Worm (Caenorhabditis elegans) whole organism, L4 larva: ENCODE measurements around the gene hlh-19.

Experiments
- F10B5.3 ChIP-seq: sonication (generic microtip); optimal IDR thresholded peaks from 2 replicates; lab custom pipeline; 2016; ENCODE audit warnings: mild to moderate bottlenecking, missing genetic modification characterization, missing compliant biosample characterization
- F26F4.8 ChIP-seq: fragments of 200-800 bp; sonication (Bioruptor generic); conservative IDR thresholded peaks from 2 replicates; pipeline ENCODE4 v1.3.6; 2022; ENCODE audit warnings: missing genetic modification characterization, missing compliant biosample characterization
- F37D6.2 ChIP-seq: sonication (generic microtip); optimal IDR thresholded peaks from 2 replicates; lab custom pipeline; 2016; ENCODE audit warnings: mild to moderate bottlenecking, missing genetic modification characterization, missing compliant biosample characterization
- F49E8.2 ChIP-seq: sonication (generic microtip); optimal IDR thresholded peaks from 2 replicates; lab custom pipeline; 2016; ENCODE audit warnings: missing compliant biosample characterization, mild to moderate bottlenecking, missing genetic modification characterization, borderline replicate concordance
- Y48G9A.11 ChIP-seq: fragments of 200-800 bp; sonication (Bioruptor generic); IDR thresholded peaks from 2 replicates; pipeline ENCODE4 v1.3.6; 2022; ENCODE audit warnings: missing genetic modification reagents, missing genetic modification characterization, missing compliant biosample characterization
- Y75B8A.6 ChIP-seq: fragments of 200-800 bp; sonication (Bioruptor generic); IDR thresholded peaks from 2 replicates; pipeline ENCODE4 v1.3.6; 2022; ENCODE audit warnings: missing genetic modification reagents, missing genetic modification characterization, missing compliant biosample characterization
- aha-1 ChIP-seq: fragments of 150-350 bp; peaks from one replicate; lab custom pipeline; 2014; ENCODE audit warnings: missing biosample characterization, missing genetic modification characterization
- ceh-44 ChIP-seq: fragments of 200-800 bp; sonication (Bioruptor generic); IDR thresholded peaks from 2 replicates; pipeline ENCODE4 v1.3.6; 2022; ENCODE audit warnings: missing genetic modification reagents, missing genetic modification characterization, missing compliant biosample characterization
- ces-1 ChIP-seq: fragments of 150-350 bp; sonication (generic microtip); optimal IDR thresholded peaks from 4 replicates; lab custom pipeline; 2014; ENCODE audit warnings: missing biosample characterization, missing genetic modification reagents, missing genetic modification characterization
- daf-16 ChIP-seq, 3 experiments: sonication (generic microtip); optimal IDR thresholded peaks; 2 replicates each; lab custom pipeline; 2016 to 2017; ENCODE audit warnings: missing genetic modification characterization in 3 of 3, missing genetic modification reagents in 3 of 3, mild to moderate bottlenecking in 2 of 3, missing compliant biosample characterization in 2 of 3, missing biosample characterization in 1 of 3, moderate library complexity in 1 of 3
- dmd-6 ChIP-seq: fragments of 200-800 bp; sonication (Bioruptor generic); IDR thresholded peaks from 2 replicates; pipeline ENCODE4 v1.3.6; 2022; ENCODE audit warnings: missing genetic modification reagents, missing genetic modification characterization, missing compliant biosample characterization
- dmd-8 ChIP-seq: fragments of 200-800 bp; sonication (Bioruptor generic); IDR thresholded peaks from 2 replicates; pipeline ENCODE4 v1.3.6; 2022; ENCODE audit warnings: missing genetic modification characterization, missing compliant biosample characterization
- dpl-1 ChIP-seq: fragments of 150-350 bp; optimal IDR thresholded peaks from 2 replicates; lab custom pipeline; 2014; ENCODE audit warnings: missing biosample characterization, missing genetic modification reagents, missing genetic modification characterization
- fkh-10 ChIP-seq: fragments of 150-350 bp; optimal IDR thresholded peaks from 2 replicates; lab custom pipeline; 2014; ENCODE audit warnings: missing biosample characterization, missing genetic modification reagents, missing genetic modification characterization
- hif-1 ChIP-seq, 2 experiments: sonication (generic microtip); optimal IDR thresholded peaks; 2 replicates each; lab custom pipeline; 2016 to 2017; ENCODE audit warnings: missing compliant biosample characterization in 2 of 2, missing genetic modification characterization in 2 of 2, missing genetic modification reagents in 2 of 2, missing genotype in 2 of 2, mild to moderate bottlenecking in 1 of 2
- hlh-11 ChIP-seq: fragments of 200-800 bp; sonication (Bioruptor generic); optimal IDR thresholded peaks from 2 replicates; lab custom pipeline; 2018; ENCODE audit warnings: mild to moderate bottlenecking, missing genetic modification characterization, missing compliant biosample characterization
- hlh-30 ChIP-seq: sonication (generic microtip); optimal IDR thresholded peaks from 2 replicates; lab custom pipeline; 2017; ENCODE audit warnings: antibody characterized with exemption, mild to moderate bottlenecking, missing genetic modification characterization, missing compliant biosample characterization; ENCODE audit not compliant: insufficient read depth
- hmg-1.1 ChIP-seq: fragments of 200-800 bp; sonication (Bioruptor generic); IDR thresholded peaks from 2 replicates; pipeline ENCODE4 v1.3.6; 2022; ENCODE audit warnings: missing genetic modification reagents, missing genetic modification characterization, missing compliant biosample characterization
- lin-13 ChIP-seq: fragments of 150-350 bp; optimal IDR thresholded peaks from 2 replicates; lab custom pipeline; 2014; ENCODE audit warnings: missing biosample characterization, missing genetic modification reagents, missing genetic modification characterization
- lin-15B ChIP-seq: fragments of 150-350 bp; sonication (generic microtip); optimal IDR thresholded peaks from 3 replicates; lab custom pipeline; 2014; ENCODE audit warnings: missing biosample characterization, missing genetic modification characterization
- lin-39 ChIP-seq: fragments of 150-350 bp; optimal IDR thresholded peaks from 2 replicates; lab custom pipeline; 2014; ENCODE audit warnings: missing biosample characterization, missing genetic modification reagents, missing genetic modification characterization
- lsy-2 ChIP-seq, 2 experiments: fragments of 150-350 bp in 1 of 2; sonication (generic microtip) in 1 of 2; optimal IDR thresholded peaks; 2 replicates each; lab custom pipeline; 2014 to 2017; ENCODE audit warnings: missing biosample characterization in 2 of 2, missing genetic modification characterization in 2 of 2
- madf-9 ChIP-seq: fragments of 200-800 bp; sonication (Bioruptor generic); conservative IDR thresholded peaks from 2 replicates; pipeline ENCODE4 v1.3.6; 2022; ENCODE audit warnings: missing genetic modification reagents, missing genetic modification characterization, missing compliant biosample characterization
- mdt-29 ChIP-seq: fragments of 200-800 bp; sonication (Bioruptor generic); IDR thresholded peaks from 2 replicates; pipeline ENCODE4 v1.3.6; 2022; ENCODE audit warnings: missing genetic modification reagents, missing genetic modification characterization, missing compliant biosample characterization
- mes-2 ChIP-seq: sonication (generic microtip); optimal IDR thresholded peaks from 2 replicates; lab custom pipeline; 2016; ENCODE audit warnings: missing genotype, mild to moderate bottlenecking, missing genetic modification characterization, missing compliant biosample characterization; ENCODE audit not compliant: poor library complexity, severe bottlenecking
- mxl-3 ChIP-seq: fragments of 200-800 bp; sonication (Bioruptor generic); optimal IDR thresholded peaks from 2 replicates; lab custom pipeline; 2018; ENCODE audit warnings: mild to moderate bottlenecking, missing genetic modification characterization, missing compliant biosample characterization
- nhr-111 ChIP-seq: fragments of 200-800 bp; sonication (Bioruptor generic); optimal IDR thresholded peaks from 2 replicates; lab custom pipeline; 2018; ENCODE audit warnings: mild to moderate bottlenecking, missing genetic modification characterization, missing compliant biosample characterization
- nhr-237 ChIP-seq: sonication (generic microtip); optimal IDR thresholded peaks from 2 replicates; lab custom pipeline; 2017; ENCODE audit warnings: missing biosample characterization, missing genetic modification characterization
- nhr-25 ChIP-seq: sonication (generic microtip); optimal IDR thresholded peaks from 2 replicates; lab custom pipeline; 2017; ENCODE audit warnings: missing genetic modification characterization, mild to moderate bottlenecking, missing compliant biosample characterization, antibody characterized with exemption, moderate library complexity, borderline replicate concordance; ENCODE audit not compliant: insufficient read depth
- nhr-28 ChIP-seq: fragments of 150-350 bp; optimal IDR thresholded peaks from 2 replicates; lab custom pipeline; 2014; ENCODE audit warnings: missing biosample characterization, missing genetic modification characterization
- nhr-6 ChIP-seq: fragments of 150-350 bp; optimal IDR thresholded peaks from 2 replicates; lab custom pipeline; 2014; ENCODE audit warnings: missing biosample characterization, missing genetic modification characterization
- php-3 ChIP-seq: fragments of 200-800 bp; sonication (Bioruptor generic); IDR thresholded peaks from 2 replicates; pipeline ENCODE4 v1.3.6; 2022; ENCODE audit warnings: missing genetic modification reagents, missing genetic modification characterization, missing compliant biosample characterization
- pqm-1 ChIP-seq: sonication (generic microtip); optimal IDR thresholded peaks from 2 replicates; lab custom pipeline; 2017; ENCODE audit warnings: missing biosample characterization, missing genetic modification characterization
- rbr-2 ChIP-seq: sonication (generic microtip); optimal IDR thresholded peaks from 2 replicates; lab custom pipeline; 2016; ENCODE audit warnings: missing genotype, missing genetic modification characterization, missing compliant biosample characterization
- saeg-2 ChIP-seq: fragments of 200-800 bp; sonication (Bioruptor generic); IDR thresholded peaks from 2 replicates; pipeline ENCODE4 v1.3.6; 2022; ENCODE audit warnings: missing genetic modification reagents, missing genetic modification characterization, missing compliant biosample characterization
- set-16 ChIP-seq: fragments of 200-800 bp; sonication (Bioruptor generic); IDR thresholded peaks from 2 replicates; pipeline ENCODE4 v1.3.6; 2022; ENCODE audit warnings: missing genetic modification reagents, missing genetic modification characterization, missing compliant biosample characterization
- skn-1 ChIP-seq: fragments of 150-350 bp; optimal IDR thresholded peaks from 2 replicates; lab custom pipeline; 2014; ENCODE audit warnings: missing biosample characterization, missing genetic modification characterization
- unc-62 ChIP-seq, 3 experiments: fragments of 150-350 bp in 1 of 3; sonication (generic microtip); optimal IDR thresholded peaks in 2 of 3; peaks in 1 of 3; 1 replicate in 1 of 3; 2 replicates in 2 of 3; lab custom pipeline; 2014 to 2017; ENCODE audit warnings: missing biosample characterization in 3 of 3, missing genetic modification characterization in 3 of 3, missing genetic modification reagents in 3 of 3, missing genotype in 1 of 3
- zip-11 ChIP-seq: fragments of 200-800 bp; sonication (Bioruptor generic); IDR thresholded peaks from 2 replicates; pipeline ENCODE4 v1.3.6; 2022; ENCODE audit warnings: missing genetic modification characterization, missing compliant biosample characterization

hlh-19 gene

DNA sequence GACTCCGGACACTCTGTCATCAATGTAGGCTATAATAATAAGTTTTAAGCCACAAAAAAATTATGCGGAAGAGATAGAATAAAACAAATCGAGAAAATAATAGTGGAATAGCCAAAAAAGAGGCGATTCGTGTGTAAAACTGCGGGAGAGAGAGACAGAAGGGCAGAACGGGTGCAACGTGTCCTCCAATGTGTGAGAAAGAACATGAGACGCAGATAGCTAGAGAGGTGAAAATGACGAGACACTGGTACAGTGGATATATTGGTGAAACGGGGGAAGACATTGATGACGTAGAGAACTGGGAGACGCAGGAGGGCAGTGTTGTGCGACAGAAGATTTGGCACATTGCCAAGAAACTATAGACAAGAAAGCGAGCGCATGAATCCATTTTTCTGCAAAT lies 21.4 kb downstream of the hlh-19 start, which contains the start of gene F28C10.3 (continued):
- TF ChIP-seq lin-13 (GFP tag; lab: Kevin White, UChicago) (peak; percentile 58), F26F4.8 (GFP tag; lab: Robert Waterston, UW) (no peak)

DNA sequence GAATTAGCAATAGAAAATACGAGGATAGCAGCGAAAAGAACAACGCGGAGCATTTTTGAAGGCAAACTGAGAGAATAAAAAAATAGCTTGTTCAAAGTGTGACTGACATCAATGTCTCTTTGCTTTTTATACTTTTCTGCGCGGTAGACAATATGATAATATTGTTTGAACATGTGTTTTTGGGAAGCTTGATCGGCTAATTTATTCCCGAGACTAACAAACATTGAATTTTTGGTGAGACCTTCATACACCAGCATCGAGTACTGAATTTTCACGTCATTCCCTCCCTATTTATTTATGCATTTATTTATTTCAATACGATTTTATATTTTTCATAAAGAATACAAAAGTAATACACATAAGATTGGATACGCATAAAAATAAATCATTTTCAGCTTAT lies 26.2 kb downstream of the hlh-19 start, which contains the start of gene B0310.6:
TSS of gene B0310.6 (minus strand) at position 101 of the 400 bp plus-strand sequence.
- no peak for TF ChIP-seq php-3 (GFP tag; lab: Robert Waterston, UW)
- TF ChIP-seq aha-1 (tag; lab: Kevin White, UChicago): peak; percentile 9

DNA sequence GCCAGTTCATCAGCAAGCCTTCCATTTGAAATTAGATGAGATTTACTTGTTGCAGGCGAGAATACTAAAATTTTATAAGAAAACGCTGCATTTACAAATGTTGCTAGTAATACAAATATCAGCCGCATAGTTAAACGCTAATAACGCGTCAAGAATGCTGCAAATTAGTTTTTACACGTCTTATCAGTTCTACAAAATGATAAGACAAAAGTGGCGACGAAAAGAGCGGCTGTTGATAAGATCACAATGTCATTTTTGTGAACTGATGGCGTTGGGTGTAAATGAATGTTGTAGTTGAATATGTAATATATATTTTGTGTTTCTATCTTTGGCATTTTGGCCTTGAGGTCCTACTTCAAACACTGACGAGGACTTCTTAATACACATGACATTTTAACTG lies 27.1 kb downstream of the hlh-19 start, which contains the start of gene ugt-46:
TSS of gene ugt-46 (minus strand) at position 279 of the 400 bp plus-strand sequence.
- TF ChIP-seq lin-39 (tag; lab: Kevin White, UChicago): no peak
- peak; percentile 95 for TF ChIP-seq nhr-28 (tag; lab: Kevin White, UChicago)
- TF ChIP-seq F49E8.2: no peak
- no peak for TF ChIP-seq mes-2 (tag; lab: Kevin White, UChicago)
- TF ChIP-seq hmg-1.1: 0 out of 2 replicates have a peak, but pooled peaks have one; percentile 20
- TF ChIP-seq Y48G9A.11 (GFP tag; lab: Robert Waterston, UW): no peak
- peak; percentile 49; the same call in 1 of the 2 replicates for TF ChIP-seq dmd-6
- peak; percentile 26 for TF ChIP-seq hlh-30 (tag; lab: Kevin White, UChicago)
- peak; percentile 95 for TF ChIP-seq pqm-1 (tag; lab: Kevin White, UChicago)
- no peak for TF ChIP-seq F10B5.3
- no peak for TF ChIP-seq daf-16 (GFP tag; optimal IDR thresholded peaks at IDR 0.05; lab: Kevin White, UChicago)
- peak; percentile 83 for TF ChIP-seq daf-16 (tag; optimal IDR thresholded peaks at IDR 0.05; lab: Kevin White, UChicago)
- TF ChIP-seq hlh-11 (tag; lab: Kevin White, UChicago): peak; percentile 52

DNA sequence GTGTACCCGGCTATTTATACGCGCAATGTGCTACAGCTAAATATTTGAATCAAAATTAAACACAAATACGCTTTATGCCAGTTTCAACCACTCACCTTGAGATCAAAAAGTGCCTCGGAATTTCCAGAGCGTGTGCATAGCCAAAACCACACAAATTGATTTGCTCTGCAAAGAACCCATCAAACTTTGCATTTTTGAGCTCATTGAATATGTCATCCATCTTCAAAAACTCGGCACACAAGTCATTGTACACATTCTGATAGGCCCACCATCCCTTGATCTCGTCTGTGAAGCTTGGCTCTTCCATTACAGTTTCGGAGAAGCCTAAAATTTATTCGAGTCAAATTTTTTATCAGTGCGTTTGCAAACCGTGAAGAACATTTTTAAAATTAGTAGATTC lies 27.7 kb downstream of the hlh-19 start:
- no peak for TF ChIP-seq ceh-44
- no peak for TF ChIP-seq hlh-30 (tag; lab: Kevin White, UChicago)
- peak in 1 of 2 experiments; percentile 96 for TF ChIP-seq unc-62 (GFP tag; optimal IDR thresholded peaks at IDR 0.05 in 1 of 2; lab: Kevin White, UChicago)
- no peak for TF ChIP-seq unc-62 (tag; optimal IDR thresholded peaks at IDR 0.05; lab: Kevin White, UChicago)

DNA sequence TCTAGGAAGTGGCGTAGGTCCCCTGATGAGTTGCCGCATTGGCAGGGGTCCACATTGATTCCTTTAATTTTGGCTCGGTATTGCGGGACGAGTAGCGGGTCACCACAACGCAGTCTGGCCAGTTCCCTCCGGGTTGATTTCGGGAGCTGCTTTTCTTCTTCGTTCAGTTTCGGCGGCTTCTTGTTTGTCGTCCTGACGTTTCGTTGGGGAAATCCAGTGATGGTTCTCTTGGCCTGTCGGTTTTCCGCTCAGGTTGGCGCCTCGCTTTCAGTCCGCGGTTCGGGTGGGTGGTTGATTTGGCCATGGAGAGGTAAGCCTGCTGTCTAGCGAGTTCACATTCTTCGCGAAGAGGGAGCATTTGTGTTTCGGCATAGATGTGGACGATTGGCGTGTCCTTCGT lies 28.3 kb downstream of the hlh-19 start:
- peak; percentile 62; the same call in 1 of the 2 replicates for TF ChIP-seq set-16 (GFP tag; lab: Robert Waterston, UW)
- TF ChIP-seq lin-13 (GFP tag; lab: Kevin White, UChicago): no peak

DNA sequence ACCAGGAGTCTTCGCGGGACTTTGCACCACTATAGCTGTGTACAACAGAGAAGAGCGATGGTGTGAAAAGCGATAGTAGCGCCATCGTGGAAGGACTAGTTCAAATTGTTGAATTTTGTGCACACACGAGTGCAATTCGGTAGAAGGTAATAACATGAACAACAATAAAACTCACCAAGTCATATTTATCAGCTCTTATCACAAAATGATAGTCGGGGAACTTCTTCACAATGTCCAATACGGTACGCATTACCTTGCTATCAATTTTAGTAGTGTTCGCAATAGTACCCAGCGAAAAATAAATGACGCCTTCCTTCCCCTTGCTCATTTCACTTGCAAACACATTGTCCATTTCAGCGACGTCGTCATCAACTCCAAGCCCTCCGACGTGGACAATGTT lies 29.4 kb downstream of the hlh-19 start:
- no peak for TF ChIP-seq Y75B8A.6 (GFP tag; lab: Robert Waterston, UW)
- no peak for TF ChIP-seq zip-11
- no peak for TF ChIP-seq nhr-111 (GFP tag; lab: Kevin White, UChicago)
- TF ChIP-seq fkh-10: no peak
- no peak for TF ChIP-seq hif-1 (tag; optimal IDR thresholded peaks at IDR 0.05; lab: Kevin White, UChicago)
- TF ChIP-seq saeg-2 (GFP tag; lab: Robert Waterston, UW): no peak
- peak; percentile 63 for TF ChIP-seq aha-1 (tag; lab: Kevin White, UChicago)
- no peak for TF ChIP-seq nhr-237 (tag; lab: Kevin White, UChicago)
- TF ChIP-seq mxl-3 (GFP tag; lab: Kevin White, UChicago): no peak
- TF ChIP-seq nhr-28 (tag; lab: Kevin White, UChicago): peak; percentile 49
- no peak for TF ChIP-seq lsy-2 (tag; optimal IDR thresholded peaks at IDR 0.05; lab: Kevin White, UChicago)
- no peak for TF ChIP-seq mdt-29 (GFP tag; lab: Robert Waterston, UW)
- TF ChIP-seq rbr-2: no peak
- no peak for TF ChIP-seq nhr-6 (tag; lab: Kevin White, UChicago)
- TF ChIP-seq F37D6.2 (tag; lab: Kevin White, UChicago): no peak
- TF ChIP-seq ces-1 (GFP tag; lab: Kevin White, UChicago): no peak
- TF ChIP-seq lin-15B (tag; lab: Kevin White, UChicago): no peak
- no peak for TF ChIP-seq dpl-1 (GFP tag; lab: Kevin White, UChicago)
- no peak for TF ChIP-seq skn-1 (tag; lab: Kevin White, UChicago)
- TF ChIP-seq daf-16 (GFP tag; optimal IDR thresholded peaks at IDR 0.05; lab: Kevin White, UChicago): no peak
- peak; percentile 30 for TF ChIP-seq daf-16 (tag; optimal IDR thresholded peaks at IDR 0.05; lab: Kevin White, UChicago)
- TF ChIP-seq dmd-8 (GFP tag; lab: Robert Waterston, UW): no peak
- no peak for TF ChIP-seq nhr-25
- no peak for TF ChIP-seq madf-9
- TF ChIP-seq pqm-1 (tag; lab: Kevin White, UChicago): peak; percentile 51
